Worm (Caenorhabditis elegans): Measurements from ENCODE around the gene sea-2.

sea-2 gene

ce11 chrII:3958673-3959299 is 8.6 kb downstream of the sea-2 start (continued):
- TF ChIP-seq fos-1 (tag; optimal IDR thresholded peaks at IDR 0.05) (no peak), aha-1 (tag) (peak; percentile 94), F10B5.3 (tag; optimal IDR thresholded peaks at IDR 0.05) (no peak), spr-3 (GFP tag; optimal IDR thresholded peaks at IDR 0.05) (no peak), tra-1 (GFP tag; IDR thresholded peaks at IDR 0.05) (peak; percentile 85), php-3 (GFP tag; IDR thresholded peaks at IDR 0.05) (peak; percentile 69), unc-39 (tag; optimal IDR thresholded peaks at IDR 0.05) (no peak), zfp-2 (tag; optimal IDR thresholded peaks at IDR 0.05) (no peak), dpl-1 (GFP tag; optimal IDR thresholded peaks at IDR 0.05) (peak; percentile 9), tag-97 (GFP tag; IDR thresholded peaks at IDR 0.05) (no peak), zip-2 (tag; optimal IDR thresholded peaks at IDR 0.05) (no peak), hmg-1.1 (GFP tag; IDR thresholded peaks at IDR 0.05) (peak; percentile 69), lin-13 (GFP tag; optimal IDR thresholded peaks at IDR 0.05) (peak; percentile 54), vab-7 (GFP tag; IDR thresholded peaks at IDR 0.05) (0 out of 2 replicates have a peak, but pooled peaks have one; percentile 29), snpc-4 (tag; optimal IDR thresholded peaks at IDR 0.05) (no peak), saeg-2 (GFP tag; IDR thresholded peaks at IDR 0.05) (0 out of 2 replicates have a peak, but pooled peaks have one; percentile 46), nhr-41 (GFP tag; IDR thresholded peaks at IDR 0.05) (no peak), ZK337.2 (GFP tag; IDR thresholded peaks at IDR 0.05) (no peak), dmd-6 (GFP tag; IDR thresholded peaks at IDR 0.05) (peak; percentile 90), snpc-1.2 (GFP tag; IDR thresholded peaks at IDR 0.05) (no peak), nhr-111 (GFP tag; optimal IDR thresholded peaks at IDR 0.05) (no peak), lsy-2 (tag; optimal IDR thresholded peaks at IDR 0.05) (peak; percentile 56 to 81), attf-4 (tag; optimal IDR thresholded peaks at IDR 0.05) (no peak), hif-1 (tag; optimal IDR thresholded peaks at IDR 0.05) (peak in 1 of 2 experiments; percentile 46), madf-5 (GFP tag; IDR thresholded peaks at IDR 0.05) (no peak), T26A8.4 (GFP tag; IDR thresholded peaks at IDR 0.05) (peak; percentile 19; the same call in 1 of the 2 replicates), ceh-82 (tag; optimal IDR thresholded peaks at IDR 0.05) (no peak), ceh-44 (GFP tag; IDR thresholded peaks at IDR 0.05) (no peak), F44E2.7 (GFP tag; IDR thresholded peaks at IDR 0.05) (no peak), nhr-77 (tag; optimal IDR thresholded peaks at IDR 0.05) (peak; percentile 38), hlh-30 (tag; optimal IDR thresholded peaks at IDR 0.05; ENCODE audit: insufficient read depth) (peak; percentile 95), gei-8 (GFP tag; optimal IDR thresholded peaks at IDR 0.05) (peak; percentile 12), R02D3.7 (tag; optimal IDR thresholded peaks at IDR 0.05) (no peak), egl-43 (GFP tag; IDR thresholded peaks at IDR 0.05) (peak; percentile 35; the same call in 1 of the 2 replicates)

- no peak for TF ChIP-seq lin-15B (tag; optimal IDR thresholded peaks at IDR 0.05)
- TF ChIP-seq aha-1 (tag), result peak; percentile 76
- no peak for TF ChIP-seq Y105C5A.15 (GFP tag; IDR thresholded peaks at IDR 0.05)
- TF ChIP-seq F44E2.7 (GFP tag; IDR thresholded peaks at IDR 0.05), result no peak
- TF ChIP-seq nhr-48 (tag; optimal IDR thresholded peaks at IDR 0.05), result no peak
- TF ChIP-seq tag-97 (GFP tag; IDR thresholded peaks at IDR 0.05), result no peak
- peak; percentile 37; the same call in 1 of the 2 replicates for TF ChIP-seq set-16 (GFP tag; IDR thresholded peaks at IDR 0.05)
These were observed 9.4 kb downstream of the sea-2 start for ce11 chrII:3959432-3960102.

ce11 chrII:3960276-3960675 is 10.1 kb downstream of the sea-2 start:
- TF ChIP-seq nhr-102 (tag; optimal IDR thresholded peaks at IDR 0.05), result no peak
- TF ChIP-seq saeg-2 (GFP tag; IDR thresholded peaks at IDR 0.05), result no peak
- TF ChIP-seq ces-1 (GFP tag; optimal IDR thresholded peaks at IDR 0.05), result no peak
- no peak for TF ChIP-seq lir-3 (tag; optimal IDR thresholded peaks at IDR 0.05)
- TF ChIP-seq mep-1 (tag; optimal IDR thresholded peaks at IDR 0.05), result peak; percentile 37
- TF ChIP-seq zip-2 (tag; optimal IDR thresholded peaks at IDR 0.05), result no peak
- TF ChIP-seq ama-1 (optimal IDR thresholded peaks at IDR 0.05), result no peak
- no peak for TF ChIP-seq nhr-42 (GFP tag; IDR thresholded peaks at IDR 0.05)
- peak; percentile 87 for TF ChIP-seq aha-1 (tag)
- TF ChIP-seq F49E8.2 (tag; optimal IDR thresholded peaks at IDR 0.05; ENCODE audit: borderline replicate concordance), result no peak
- TF ChIP-seq daf-12 (tag; optimal IDR thresholded peaks at IDR 0.05), result no peak
- TF ChIP-seq duxl-1 (tag; optimal IDR thresholded peaks at IDR 0.05; ENCODE audit: poor library complexity), result no peak
- TF ChIP-seq Y5F2A.4 (GFP tag; optimal IDR thresholded peaks at IDR 0.05), result no peak
- no peak for TF ChIP-seq ZK337.2 (GFP tag; IDR thresholded peaks at IDR 0.05)
- no peak for TF ChIP-seq Y75B8A.6 (GFP tag; IDR thresholded peaks at IDR 0.05)
- no peak for TF ChIP-seq R02D3.7 (tag; optimal IDR thresholded peaks at IDR 0.05)

All from whole organism, L4 larva.